Fruit fly (Drosophila melanogaster) whole organism, pupa: Measurements from ENCODE around the gene Rtnl1.

Experiments used
- CG10348 ChIP-seq: fragments of 200-800 bp; sonication (Bioruptor generic); IDR thresholded peaks from 2 replicates; pipeline ENCODE4 v1.3.6; 2022; ENCODE audit warnings: missing biosample characterization, missing genetic modification characterization
- CG12605 ChIP-seq: fragments of 200-800 bp; sonication (Bioruptor generic); IDR thresholded peaks from 2 replicates; pipeline ENCODE4 v1.3.6; 2022; ENCODE audit warnings: missing biosample characterization, missing genetic modification characterization
- CG13204 ChIP-seq: fragments of 200-800 bp; sonication (Bioruptor generic); optimal IDR thresholded peaks from 2 replicates; lab custom pipeline; 2018; ENCODE audit warnings: missing biosample characterization, mild to moderate bottlenecking, missing genetic modification characterization, moderate library complexity
- CG14655 ChIP-seq: fragments of 200-800 bp; sonication (Bioruptor generic); optimal IDR thresholded peaks from 3 replicates; lab custom pipeline; 2017; ENCODE audit warnings: mild to moderate bottlenecking, missing biosample characterization, missing genetic modification reagents, missing genetic modification characterization
- CG15710 ChIP-seq: fragments of 200-800 bp; sonication (Bioruptor generic); optimal IDR thresholded peaks from 2 replicates; lab custom pipeline; 2018; ENCODE audit warnings: missing biosample characterization, mild to moderate bottlenecking, missing genetic modification characterization, moderate library complexity
- CG17806 ChIP-seq: fragments of 200-800 bp; sonication (Bioruptor generic); optimal IDR thresholded peaks from 2 replicates; lab custom pipeline; 2018; ENCODE audit warnings: missing biosample characterization, mild to moderate bottlenecking, missing genetic modification characterization, moderate library complexity
- CG32121 ChIP-seq: fragments of 200-800 bp; sonication (Bioruptor generic); IDR thresholded peaks from 2 replicates; pipeline ENCODE4 v1.3.6; 2022; ENCODE audit warnings: missing biosample characterization, missing genetic modification characterization
- CG34367 ChIP-seq: fragments of 200-800 bp; sonication (Bioruptor generic); optimal IDR thresholded peaks from 2 replicates; lab custom pipeline; 2018; ENCODE audit warnings: missing biosample characterization, mild to moderate bottlenecking, missing genetic modification characterization
- CG4496 ChIP-seq: fragments of 200-800 bp; sonication (Bioruptor generic); IDR thresholded peaks from 3 replicates; pipeline ENCODE4 v1.3.6; 2022; ENCODE audit warnings: missing biosample characterization, missing genetic modification characterization
- CG8159 ChIP-seq: fragments of 200-800 bp; sonication (Bioruptor generic); optimal IDR thresholded peaks from 3 replicates; lab custom pipeline; 2018; ENCODE audit warnings: missing biosample characterization, mild to moderate bottlenecking, missing genetic modification characterization, moderate library complexity
- CG8301 ChIP-seq: fragments of 200-800 bp; sonication (Bioruptor generic); optimal IDR thresholded peaks from 2 replicates; lab custom pipeline; 2018; ENCODE audit warnings: missing biosample characterization, mild to moderate bottlenecking, missing genetic modification characterization
- CG9948 ChIP-seq: fragments of 200-800 bp; sonication (Bioruptor generic); optimal IDR thresholded peaks from 2 replicates; lab custom pipeline; 2018; ENCODE audit warnings: missing biosample characterization, mild to moderate bottlenecking, missing genetic modification characterization, moderate library complexity
- D1 ChIP-seq: fragments of 200-800 bp; sonication (Bioruptor generic); optimal IDR thresholded peaks from 2 replicates; lab custom pipeline; 2018; ENCODE audit warnings: missing biosample characterization, mild to moderate bottlenecking, missing genetic modification characterization, moderate library complexity
- EcR ChIP-seq: fragments of 200-800 bp; sonication (Bioruptor generic); optimal IDR thresholded peaks from 3 replicates; lab custom pipeline; 2019; ENCODE audit warnings: missing biosample characterization, missing genetic modification characterization, mild to moderate bottlenecking, moderate library complexity, missing genetic modification reagents
- Ets98B ChIP-seq: fragments of 200-800 bp; sonication (Bioruptor generic); IDR thresholded peaks from 2 replicates; pipeline ENCODE4 v1.3.6; 2022; ENCODE audit warnings: missing biosample characterization, missing genetic modification characterization
- Pif1A ChIP-seq: fragments of 200-800 bp; sonication (Bioruptor generic); optimal IDR thresholded peaks from 3 replicates; lab custom pipeline; 2016; ENCODE audit warnings: missing biosample characterization, missing genetic modification characterization
- Pif1B ChIP-seq: fragments of 200-800 bp; sonication (Bioruptor generic); optimal IDR thresholded peaks from 3 replicates; lab custom pipeline; 2016; ENCODE audit warnings: missing biosample characterization, missing genetic modification characterization
- Snoo ChIP-seq: fragments of 200-800 bp; sonication (Bioruptor generic); optimal IDR thresholded peaks from 3 replicates; lab custom pipeline; 2017; ENCODE audit warnings: missing biosample characterization, mild to moderate bottlenecking, missing genetic modification characterization, inconsistent platforms
- fd96Ca ChIP-seq: fragments of 200-800 bp; sonication (Bioruptor generic); IDR thresholded peaks from 3 replicates; pipeline ENCODE4 v1.3.6; 2022; ENCODE audit warnings: missing biosample characterization, missing genetic modification characterization
- gl ChIP-seq: fragments of 200-800 bp; sonication (Bioruptor generic); optimal IDR thresholded peaks from 2 replicates; lab custom pipeline; 2018; ENCODE audit warnings: missing biosample characterization, mild to moderate bottlenecking, missing genetic modification characterization

Rtnl1 gene

dm6 chr2L:4971329-4971798 lies 38.2 kb downstream of the Rtnl1 start, which contains the start of gene CG14043:
Gene CG14043 (plus strand): TSS chr2L:4971702.
- no peak for TF ChIP-seq CG8301
- TF ChIP-seq CG13204 (GFP tag; lab: Kevin White, UChicago), result no peak
- TF ChIP-seq CG12605, result no peak
- TF ChIP-seq Snoo (tag; lab: Kevin White, UChicago), result no peak
- TF ChIP-seq CG4496 (GFP tag; lab: Robert Waterston, UW), result no peak

- no peak for TF ChIP-seq CG14655 (GFP tag; lab: Kevin White, UChicago)
- TF ChIP-seq CG13204 (GFP tag; lab: Kevin White, UChicago), result no peak
- no peak for TF ChIP-seq EcR
- TF ChIP-seq, all 21 proteins: peak for 0
These were observed 40.8 kb downstream of the Rtnl1 start, which contains the start of the genes Scox and Polr1C for dm6 chr2L:4968767-4969166. Gene Scox (minus strand): TSS chr2L:4968935. Gene Polr1C (plus strand): TSS chr2L:4969004.

dm6 chr2L:4967511-4967910 lies 42.0 kb downstream of the Rtnl1 start, which contains the start of gene eIF3i:
Gene eIF3i (minus strand): TSS chr2L:4967775.
- TF ChIP-seq CG12605, result no peak
- no peak for TF ChIP-seq CG15710 (tag; lab: Kevin White, UChicago)
- TF ChIP-seq Pif1A (GFP tag; lab: Kevin White, UChicago), result no peak
- no peak for TF ChIP-seq Ets98B (GFP tag; lab: Robert Waterston, UW)
- TF ChIP-seq CG9948 (tag; lab: Kevin White, UChicago), result no peak
- no peak for TF ChIP-seq Snoo (tag; lab: Kevin White, UChicago)
- no peak for TF ChIP-seq D1 (tag; lab: Kevin White, UChicago)
- TF ChIP-seq CG32121, result no peak
- no peak for TF ChIP-seq CG10348 (GFP tag; lab: Robert Waterston, UW)
- no peak for TF ChIP-seq CG4496 (GFP tag; lab: Robert Waterston, UW)
- no peak for TF ChIP-seq CG14655 (GFP tag; lab: Kevin White, UChicago)
- TF ChIP-seq CG34367, result no peak
- TF ChIP-seq fd96Ca (GFP tag; lab: Robert Waterston, UW), result no peak
- no peak for TF ChIP-seq CG8159 (tag; lab: Kevin White, UChicago)
- no peak for TF ChIP-seq CG13204 (GFP tag; lab: Kevin White, UChicago)
- no peak for TF ChIP-seq EcR
- no peak for TF ChIP-seq Pif1B (GFP tag; lab: Kevin White, UChicago)

dm6 chr2L:4965923-4966322 lies 43.6 kb downstream of the Rtnl1 start:
- TF ChIP-seq CG4496 (GFP tag; lab: Robert Waterston, UW), result no peak
- TF ChIP-seq Pif1B (GFP tag; lab: Kevin White, UChicago), result no peak
- no peak for TF ChIP-seq Snoo (tag; lab: Kevin White, UChicago)
- no peak for TF ChIP-seq CG17806 (tag; lab: Kevin White, UChicago)
- no peak for TF ChIP-seq Ets98B (GFP tag; lab: Robert Waterston, UW)
- TF ChIP-seq CG9948 (tag; lab: Kevin White, UChicago), result no peak
- no peak for TF ChIP-seq CG13204 (GFP tag; lab: Kevin White, UChicago)
- no peak for TF ChIP-seq CG34367
- no peak for TF ChIP-seq D1 (tag; lab: Kevin White, UChicago)
- no peak for TF ChIP-seq CG10348 (GFP tag; lab: Robert Waterston, UW)
- no peak for TF ChIP-seq CG15710 (tag; lab: Kevin White, UChicago)
- TF ChIP-seq CG8159 (tag; lab: Kevin White, UChicago), result no peak
- no peak for TF ChIP-seq CG12605

dm6 chr2L:4965420-4965819 lies 44.1 kb downstream of the Rtnl1 start, which contains the start of gene CG34125:
Gene CG34125 (plus strand): TSS chr2L:4965673.
- TF ChIP-seq CG9948 (tag; lab: Kevin White, UChicago), result no peak
- TF ChIP-seq CG32121, result no peak
- TF ChIP-seq Pif1A (GFP tag; lab: Kevin White, UChicago), result no peak
- TF ChIP-seq EcR, result no peak
- no peak for TF ChIP-seq CG14655 (GFP tag; lab: Kevin White, UChicago)
- no peak for TF ChIP-seq CG4496 (GFP tag; lab: Robert Waterston, UW)
- TF ChIP-seq gl, result no peak
- TF ChIP-seq CG13204 (GFP tag; lab: Kevin White, UChicago), result no peak
- no peak for TF ChIP-seq fd96Ca (GFP tag; lab: Robert Waterston, UW)
- no peak for TF ChIP-seq CG17806 (tag; lab: Kevin White, UChicago)
- no peak for TF ChIP-seq Ets98B (GFP tag; lab: Robert Waterston, UW)
- no peak for TF ChIP-seq CG8159 (tag; lab: Kevin White, UChicago)
- no peak for TF ChIP-seq CG34367

dm6 chr2L:4958111-4958510 lies 51.4 kb downstream of the Rtnl1 start, which contains the start of gene CG34124:
Gene CG34124 (plus strand): TSS chr2L:4958411.
- TF ChIP-seq CG4496 (GFP tag; lab: Robert Waterston, UW) (no peak), CG8301 (no peak), gl (no peak), EcR (no peak), CG34367 (no peak), D1 (tag; lab: Kevin White, UChicago) (no peak), CG12605 (no peak), Pif1B (GFP tag; lab: Kevin White, UChicago) (no peak), Ets98B (GFP tag; lab: Robert Waterston, UW) (no peak), CG15710 (tag; lab: Kevin White, UChicago) (no peak)
